Fruit fly (Drosophila melanogaster) whole organism, prepupa: ENCODE data around the gene Sgs3.

Source experiments
- Blimp-1 ChIP-seq: fragments of 200-800 bp; sonication (Bioruptor generic); optimal IDR thresholded peaks from 3 replicates; lab custom pipeline; 2017; ENCODE audit warnings: missing biosample characterization, missing genetic modification characterization, mild to moderate bottlenecking, moderate library complexity, missing genetic modification reagents
- CG10631 ChIP-seq: fragments of 200-800 bp; sonication (Bioruptor generic); optimal IDR thresholded peaks from 2 replicates; lab custom pipeline; 2016; ENCODE audit warnings: missing biosample characterization, missing genetic modification characterization
- CG10669 ChIP-seq: fragments of 200-800 bp; sonication (Bioruptor generic); optimal IDR thresholded peaks from 3 replicates; lab custom pipeline; 2018; ENCODE audit warnings: missing biosample characterization, mild to moderate bottlenecking, missing genetic modification characterization, moderate library complexity
- CG11294 ChIP-seq: fragments of 200-800 bp; sonication (Bioruptor generic); IDR thresholded peaks from 2 replicates; pipeline ENCODE4 v1.3.6; 2022; ENCODE audit warnings: missing biosample characterization, missing genetic modification characterization
- CG11762 ChIP-seq: fragments of 200-800 bp; sonication (Bioruptor generic); optimal IDR thresholded peaks from 3 replicates; lab custom pipeline; 2016; ENCODE audit warnings: missing biosample characterization, missing genetic modification characterization; ENCODE audit not compliant: insufficient read depth
- CG15336 ChIP-seq: fragments of 200-800 bp; sonication (Bioruptor generic); IDR thresholded peaks from 2 replicates; pipeline ENCODE4 v1.3.6; 2022; ENCODE audit warnings: missing biosample characterization, missing genetic modification characterization
- CG1621 ChIP-seq: fragments of 200-800 bp; sonication (Bioruptor generic); optimal IDR thresholded peaks from 3 replicates; lab custom pipeline; 2018; ENCODE audit warnings: missing biosample characterization, mild to moderate bottlenecking, missing genetic modification characterization
- CG16779 ChIP-seq: fragments of 200-800 bp; sonication (Bioruptor generic); optimal IDR thresholded peaks from 3 replicates; lab custom pipeline; 2017; ENCODE audit warnings: missing biosample characterization, mild to moderate bottlenecking, missing genetic modification characterization
- CG3032 ChIP-seq: fragments of 200-800 bp; optimal IDR thresholded peaks from 2 replicates; lab custom pipeline; 2019; ENCODE audit warnings: missing biosample characterization, mild to moderate bottlenecking, missing genetic modification characterization, moderate library complexity
- CG31627 ChIP-seq: fragments of 200-800 bp; sonication (Bioruptor generic); optimal IDR thresholded peaks from 3 replicates; lab custom pipeline; 2016; ENCODE audit warnings: missing biosample characterization, missing genetic modification characterization
- CG32006 ChIP-seq: fragments of 200-800 bp; sonication (Bioruptor generic); optimal IDR thresholded peaks from 3 replicates; lab custom pipeline; 2017; ENCODE audit warnings: missing biosample characterization, mild to moderate bottlenecking, missing genetic modification characterization
- CG34406 ChIP-seq: fragments of 200-800 bp; sonication (Bioruptor generic); optimal IDR thresholded peaks from 3 replicates; lab custom pipeline; 2016; ENCODE audit warnings: missing biosample characterization, missing genetic modification characterization
- CG4318 ChIP-seq: fragments of 200-800 bp; sonication (Bioruptor generic); optimal IDR thresholded peaks from 3 replicates; lab custom pipeline; 2017; ENCODE audit warnings: missing biosample characterization, mild to moderate bottlenecking, missing genetic modification characterization
- CG6163 ChIP-seq: fragments of 200-800 bp; sonication (Bioruptor generic); IDR thresholded peaks from 3 replicates; pipeline ENCODE4 v1.3.6; 2022; ENCODE audit warnings: missing biosample characterization, missing genetic modification characterization
- CG6276 ChIP-seq: fragments of 200-800 bp; sonication (Bioruptor generic); optimal IDR thresholded peaks from 2 replicates; lab custom pipeline; 2017; ENCODE audit warnings: missing biosample characterization, mild to moderate bottlenecking, missing genetic modification characterization
- CG6792 ChIP-seq: fragments of 200-800 bp; sonication (Bioruptor generic); optimal IDR thresholded peaks from 3 replicates; lab custom pipeline; 2016; ENCODE audit warnings: missing biosample characterization, missing genetic modification characterization
- CG6808 ChIP-seq: fragments of 200-800 bp; sonication (Bioruptor generic); optimal IDR thresholded peaks from 3 replicates; lab custom pipeline; 2017; ENCODE audit warnings: missing biosample characterization, missing genetic modification characterization, mild to moderate bottlenecking, moderate library complexity, missing genetic modification reagents
- CG6854 ChIP-seq: fragments of 200-800 bp; sonication (Bioruptor generic); optimal IDR thresholded peaks from 2 replicates; lab custom pipeline; 2017; ENCODE audit warnings: missing biosample characterization, mild to moderate bottlenecking, missing genetic modification characterization
- CG7368 ChIP-seq: fragments of 200-800 bp; sonication (Bioruptor generic); optimal IDR thresholded peaks from 3 replicates; lab custom pipeline; 2016; ENCODE audit warnings: missing biosample characterization, missing genetic modification characterization
- CG8119 ChIP-seq: fragments of 200-800 bp; sonication (Bioruptor generic); IDR thresholded peaks from 3 replicates; pipeline ENCODE4 v1.3.6; 2022; ENCODE audit warnings: missing biosample characterization, missing genetic modification characterization
- CG8632 ChIP-seq: fragments of 200-800 bp; sonication (Bioruptor generic); optimal IDR thresholded peaks from 3 replicates; lab custom pipeline; 2016; ENCODE audit warnings: missing biosample characterization, missing genetic modification characterization
- CG9139 ChIP-seq: fragments of 200-800 bp; sonication (Bioruptor generic); optimal IDR thresholded peaks from 3 replicates; lab custom pipeline; 2017; ENCODE audit warnings: missing biosample characterization, mild to moderate bottlenecking, missing genetic modification characterization
- Eip75B ChIP-seq: fragments of 200-800 bp; sonication (Bioruptor generic); optimal IDR thresholded peaks from 3 replicates; lab custom pipeline; 2016; ENCODE audit warnings: missing biosample characterization, missing genetic modification characterization
- Eip78C ChIP-seq: fragments of 200-800 bp; sonication (Bioruptor generic); peaks from one replicate; lab custom pipeline; 2016; ENCODE audit warnings: missing biosample characterization, missing genetic modification characterization
- Eip93F ChIP-seq: fragments of 200-800 bp; sonication (Bioruptor generic); optimal IDR thresholded peaks from 2 replicates; lab custom pipeline; 2016; ENCODE audit warnings: missing biosample characterization, mild to moderate bottlenecking, missing genetic modification characterization
- Ets21C ChIP-seq: fragments of 200-800 bp; sonication (Bioruptor generic); optimal IDR thresholded peaks from 3 replicates; lab custom pipeline; 2016; ENCODE audit warnings: missing biosample characterization, missing genetic modification characterization
- Ets96B ChIP-seq: fragments of 200-800 bp; optimal IDR thresholded peaks from 2 replicates; lab custom pipeline; 2019; ENCODE audit warnings: missing biosample characterization, mild to moderate bottlenecking, missing genetic modification characterization, moderate library complexity
- Hr38 ChIP-seq: sonication (Bioruptor generic); optimal IDR thresholded peaks from 2 replicates; lab custom pipeline; 2016; ENCODE audit warnings: missing biosample characterization, missing genetic modification characterization
- Hr4 ChIP-seq: fragments of 200-800 bp; sonication (Bioruptor generic); optimal IDR thresholded peaks from 3 replicates; lab custom pipeline; 2016; ENCODE audit warnings: missing biosample characterization, missing genetic modification characterization
- Lpt ChIP-seq: fragments of 200-800 bp; sonication (Bioruptor generic); optimal IDR thresholded peaks from 3 replicates; lab custom pipeline; 2016; ENCODE audit warnings: missing biosample characterization, missing genetic modification characterization
- Met ChIP-seq: fragments of 200-800 bp; sonication (Bioruptor generic); optimal IDR thresholded peaks from 3 replicates; lab custom pipeline; 2016; ENCODE audit warnings: missing biosample characterization, missing genetic modification characterization
- OdsH ChIP-seq: fragments of 200-800 bp; sonication (Bioruptor generic); optimal IDR thresholded peaks from 3 replicates; lab custom pipeline; 2016; ENCODE audit warnings: missing biosample characterization, missing genetic modification characterization
- Smox ChIP-seq: fragments of 200-800 bp; sonication (Bioruptor generic); optimal IDR thresholded peaks from 3 replicates; lab custom pipeline; 2016; ENCODE audit warnings: missing biosample characterization, missing genetic modification characterization
- Sox102F ChIP-seq: fragments of 200-800 bp; sonication (Bioruptor generic); optimal IDR thresholded peaks from 2 replicates; lab custom pipeline; 2016; ENCODE audit warnings: missing biosample characterization, mild to moderate bottlenecking, missing genetic modification characterization
- Sox14 ChIP-seq: fragments of 200-800 bp; sonication (Bioruptor generic); optimal IDR thresholded peaks from 3 replicates; lab custom pipeline; 2016; ENCODE audit warnings: missing biosample characterization, missing genetic modification characterization
- Sox15 ChIP-seq: fragments of 200-800 bp; sonication (Bioruptor generic); optimal IDR thresholded peaks from 3 replicates; lab custom pipeline; 2016; ENCODE audit warnings: missing biosample characterization, missing genetic modification characterization
- acj6 ChIP-seq: fragments of 200-800 bp; sonication (Bioruptor generic); optimal IDR thresholded peaks from 3 replicates; lab custom pipeline; 2016; ENCODE audit warnings: missing biosample characterization, missing genetic modification characterization
- cyc ChIP-seq: fragments of 200-800 bp; sonication (Bioruptor generic); optimal IDR thresholded peaks from 3 replicates; lab custom pipeline; 2016; ENCODE audit warnings: missing biosample characterization, missing genetic modification characterization
- dac ChIP-seq: fragments of 200-800 bp; sonication (Bioruptor generic); optimal IDR thresholded peaks from 2 replicates; lab custom pipeline; 2017; ENCODE audit warnings: missing biosample characterization, mild to moderate bottlenecking, missing genetic modification characterization
- dsx ChIP-seq: fragments of 200-800 bp; optimal IDR thresholded peaks from 3 replicates; lab custom pipeline; 2019; ENCODE audit warnings: missing biosample characterization, mild to moderate bottlenecking, missing genetic modification characterization, moderate library complexity; ENCODE audit not compliant: poor library complexity, severe bottlenecking
- eg ChIP-seq: fragments of 200-800 bp; sonication (Bioruptor generic); IDR thresholded peaks from 3 replicates; pipeline ENCODE4 v1.3.6; 2022; ENCODE audit warnings: missing biosample characterization, missing genetic modification characterization
- esn ChIP-seq: fragments of 200-800 bp; sonication (Bioruptor generic); optimal IDR thresholded peaks from 2 replicates; lab custom pipeline; 2016; ENCODE audit warnings: missing biosample characterization, mild to moderate bottlenecking, missing genetic modification characterization, moderate library complexity
- fd59A ChIP-seq: fragments of 200-800 bp; sonication (Bioruptor generic); optimal IDR thresholded peaks from 2 replicates; lab custom pipeline; 2017; ENCODE audit warnings: missing biosample characterization, mild to moderate bottlenecking, missing genetic modification characterization, missing genetic modification reagents
- fd85E ChIP-seq: fragments of 200-800 bp; sonication (Bioruptor generic); optimal IDR thresholded peaks from 3 replicates; lab custom pipeline; 2016; ENCODE audit warnings: missing biosample characterization, missing genetic modification characterization
- lz ChIP-seq: fragments of 200-800 bp; sonication (Bioruptor generic); optimal IDR thresholded peaks from 3 replicates; lab custom pipeline; 2016; ENCODE audit warnings: missing biosample characterization, missing genetic modification characterization
- net ChIP-seq: fragments of 200-800 bp; sonication (Bioruptor generic); optimal IDR thresholded peaks from 3 replicates; lab custom pipeline; 2016; ENCODE audit warnings: missing biosample characterization, missing genetic modification characterization
- salr ChIP-seq, 2 experiments: fragments of 200-800 bp; sonication (Bioruptor generic); optimal IDR thresholded peaks; 3 replicates each; lab custom pipeline; 2016 to 2018; ENCODE audit warnings: missing biosample characterization in 2 of 2, missing genetic modification characterization in 2 of 2, mild to moderate bottlenecking in 1 of 2
- ss ChIP-seq, 2 experiments: fragments of 200-800 bp; sonication (Bioruptor generic); optimal IDR thresholded peaks; 2 replicates in 1 of 2; 3 replicates in 1 of 2; lab custom pipeline; 2017 to 2018; ENCODE audit warnings: mild to moderate bottlenecking in 2 of 2, missing biosample characterization in 2 of 2, missing genetic modification characterization in 2 of 2, moderate library complexity in 1 of 2
- svp ChIP-seq: fragments of 200-800 bp; sonication (Bioruptor generic); peaks from one replicate; lab custom pipeline; 2016; ENCODE audit warnings: missing biosample characterization, missing genetic modification characterization
- topi ChIP-seq: fragments of 200-800 bp; sonication (Bioruptor generic); optimal IDR thresholded peaks from 3 replicates; lab custom pipeline; 2016; ENCODE audit warnings: missing biosample characterization, missing genetic modification characterization
- vri ChIP-seq: fragments of 200-800 bp; sonication (Bioruptor generic); optimal IDR thresholded peaks from 3 replicates; lab custom pipeline; 2016; ENCODE audit warnings: missing biosample characterization, mild to moderate bottlenecking, missing genetic modification characterization

Sgs3 gene

dm6 chr3L:11533704-11534319 lies 21.8 kb downstream of the Sgs3 start:
- TF ChIP-seq CG6792 (GFP tag; lab: Kevin White, UChicago) (peak; percentile 33), Sox14 (GFP tag; lab: Kevin White, UChicago) (peak; percentile 47), fd85E (no peak), CG15336 (GFP tag; lab: Robert Waterston, UW) (peak; percentile 35; the same call in 1 of the 2 replicates), acj6 (GFP tag; lab: Kevin White, UChicago) (peak; percentile 46), Smox (GFP tag; lab: Kevin White, UChicago) (peak; percentile 61), Met (peak; percentile 61), Eip78C (GFP tag; lab: Kevin White, UChicago) (peak; percentile 79), Eip75B (GFP tag; lab: Kevin White, UChicago) (peak; percentile 43), CG16779 (no peak), CG6854 (GFP tag; lab: Kevin White, UChicago) (no peak), Sox102F (GFP tag; lab: Kevin White, UChicago) (peak; percentile 55), CG9139 (GFP tag; lab: Kevin White, UChicago) (no peak), CG3032 (tag; lab: Kevin White, UChicago) (no peak), CG6276 (GFP tag; lab: Kevin White, UChicago) (no peak), CG8119 (GFP tag; lab: Robert Waterston, UW) (peak; percentile 37; the same call in 2 of the 3 replicates), OdsH (GFP tag; lab: Kevin White, UChicago) (peak; percentile 42), CG11762 (GFP tag; lab: Kevin White, UChicago) (peak; percentile 26), dac (GFP tag; lab: Kevin White, UChicago) (peak; percentile 19), CG34406 (GFP tag; lab: Kevin White, UChicago) (peak; percentile 44), Lpt (GFP tag; lab: Kevin White, UChicago) (no peak), CG11294 (GFP tag; lab: Robert Waterston, UW) (no peak), dsx (GFP tag; lab: Kevin White, UChicago) (no peak), CG4318 (GFP tag; lab: Kevin White, UChicago) (peak; percentile 10), Blimp-1 (GFP tag; lab: Kevin White, UChicago) (no peak), Hr4 (GFP tag; lab: Kevin White, UChicago) (peak; percentile 56), CG32006 (GFP tag; lab: Kevin White, UChicago) (peak; percentile 59), topi (GFP tag; lab: Kevin White, UChicago) (peak; percentile 65), Hr38 (GFP tag; lab: Kevin White, UChicago) (no peak), CG10669 (GFP tag; lab: Kevin White, UChicago) (no peak), fd59A (GFP tag; lab: Kevin White, UChicago) (no peak), CG6808 (GFP tag; lab: Kevin White, UChicago) (no peak), cyc (peak; percentile 25), CG1621 (tag; lab: Kevin White, UChicago) (no peak), CG31627 (GFP tag; lab: Kevin White, UChicago) (peak; percentile 68), vri (GFP tag; lab: Kevin White, UChicago) (no peak), Ets21C (peak; percentile 47), Ets96B (tag; lab: Kevin White, UChicago) (no peak), CG8632 (peak; percentile 54), lz (GFP tag; lab: Kevin White, UChicago) (peak; percentile 60), Eip93F (GFP tag; lab: Kevin White, UChicago) (no peak), eg (GFP tag; lab: Robert Waterston, UW) (no peak), CG10631 (GFP tag; lab: Kevin White, UChicago) (no peak), esn (GFP tag; lab: Kevin White, UChicago) (peak; percentile 73), net (GFP tag; lab: Kevin White, UChicago) (peak; percentile 19), Sox15 (GFP tag; lab: Kevin White, UChicago) (no peak), salr (GFP tag; optimal IDR thresholded peaks at IDR 0.05; lab: Kevin White, UChicago) (peak in 1 of 2 experiments; percentile 13), svp (GFP tag; lab: Kevin White, UChicago) (peak; percentile 77), ss (GFP tag; optimal IDR thresholded peaks at IDR 0.05; lab: Kevin White, UChicago) (no peak), CG6163 (GFP tag; lab: Robert Waterston, UW) (no peak), CG7368 (GFP tag; lab: Kevin White, UChicago) (no peak)
